Fruit fly (Drosophila melanogaster): ENCODE results near the gene CG5412.

DNA sequence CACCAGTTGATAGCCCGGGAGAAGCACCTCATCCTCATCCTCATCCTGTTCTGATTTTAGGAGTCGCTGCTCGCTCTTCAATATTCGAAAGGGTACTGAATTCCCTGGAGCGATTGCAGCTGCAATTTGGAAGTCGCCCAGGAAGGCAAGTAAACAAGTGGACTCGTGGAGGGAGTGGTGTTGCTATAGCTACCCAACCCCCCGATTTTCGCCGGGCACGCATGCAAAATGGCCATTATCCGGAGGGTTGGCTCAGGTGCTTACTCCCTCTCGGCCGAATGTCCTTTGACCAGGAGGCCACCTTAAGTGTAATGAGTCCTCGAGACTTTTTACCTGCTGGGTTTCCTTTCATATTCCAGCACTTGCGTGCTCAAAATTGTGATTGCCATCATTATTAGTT lies 39.9 kb downstream of the CG5412 start, which contains the start of gene CG15923:
- TF ChIP-seq hbn (GFP tag; IDR thresholded peaks at IDR 0.05; ENCODE audit: partially characterized antibody) (no peak), peb (GFP tag; IDR thresholded peaks at IDR 0.05) (no peak), CG3995 (GFP tag; optimal IDR thresholded peaks at IDR 0.05) (no peak), pan (optimal IDR thresholded peaks at IDR 0.05) (no peak), pan (GFP tag; optimal IDR thresholded peaks at IDR 0.05 in 1 of 2, IDR thresholded peaks at IDR 0.05 in 1 of 2) (no peak)

Measured in whole organism, embryonic.